Worm (Caenorhabditis elegans): Measurements from ENCODE around the gene M199.136.

- TF ChIP-seq ceh-24 (tag; optimal IDR thresholded peaks at IDR 0.05), result no peak
- no peak for TF ChIP-seq pha-4 (tag; optimal IDR thresholded peaks at IDR 0.05)
- TF ChIP-seq pha-2 (tag; optimal IDR thresholded peaks at IDR 0.05), result no peak
- no peak for TF ChIP-seq unc-55 (GFP tag; optimal IDR thresholded peaks at IDR 0.05)
- no peak for TF ChIP-seq nfya-1 (tag; optimal IDR thresholded peaks at IDR 0.05)
- no peak for TF ChIP-seq che-1 (tag; optimal IDR thresholded peaks at IDR 0.05)
- TF ChIP-seq tbx-2 (tag; optimal IDR thresholded peaks at IDR 0.05), result no peak
These were observed 13.2 kb downstream of the M199.136 start, which contains the start of gene col-135 for ce11 chrIV:15131697-15132096.
